Worm (Caenorhabditis elegans) whole organism, early embryonic: ENCODE data around the gene W03C9.6.

Source experiments
- B0310.2 ChIP-seq: sonication (generic microtip); optimal IDR thresholded peaks from 2 replicates; lab custom pipeline; 2016; ENCODE audit warnings: mild to moderate bottlenecking, missing genetic modification characterization, missing compliant biosample characterization
- F13C5.2 ChIP-seq: sonication (generic microtip); optimal IDR thresholded peaks from 2 replicates; lab custom pipeline; 2017; ENCODE audit warnings: mild to moderate bottlenecking, missing genetic modification characterization, inconsistent platforms, missing compliant biosample characterization
- aly-1 ChIP-seq: sonication (generic microtip); optimal IDR thresholded peaks from 2 replicates; lab custom pipeline; 2016; ENCODE audit warnings: missing genetic modification characterization, missing compliant biosample characterization
- ama-1 ChIP-seq: fragments of 150-350 bp; optimal IDR thresholded peaks from 2 replicates; lab custom pipeline; 2014
- ceh-13 ChIP-seq: fragments of 200-800 bp; sonication (Bioruptor generic); optimal IDR thresholded peaks from 2 replicates; lab custom pipeline; 2018; ENCODE audit warnings: mild to moderate bottlenecking, missing genetic modification characterization, missing compliant biosample characterization
- ceh-36 ChIP-seq: sonication (generic microtip); optimal IDR thresholded peaks from 2 replicates; lab custom pipeline; 2016; ENCODE audit warnings: missing genetic modification characterization, inconsistent platforms, missing compliant biosample characterization
- ets-7 ChIP-seq: sonication (generic microtip); optimal IDR thresholded peaks from 2 replicates; lab custom pipeline; 2016; ENCODE audit warnings: missing genotype, missing genetic modification characterization, missing compliant biosample characterization
- flt-1 ChIP-seq: fragments of 200-800 bp; sonication (Bioruptor generic); IDR thresholded peaks from 2 replicates; pipeline ENCODE4 v1.3.6; 2022; ENCODE audit warnings: missing genetic modification characterization, missing compliant biosample characterization
- hmbx-1 ChIP-seq: sonication (generic microtip); optimal IDR thresholded peaks from 2 replicates; lab custom pipeline; 2016; ENCODE audit warnings: mild to moderate bottlenecking, missing genetic modification characterization, missing compliant biosample characterization
- hmg-4 ChIP-seq: fragments of 200-800 bp; sonication (Bioruptor generic); optimal IDR thresholded peaks from 2 replicates; lab custom pipeline; 2018; ENCODE audit warnings: mild to moderate bottlenecking, missing genetic modification characterization, missing compliant biosample characterization
- hnd-1 ChIP-seq: sonication (generic microtip); optimal IDR thresholded peaks from 2 replicates; lab custom pipeline; 2016; ENCODE audit warnings: missing genetic modification characterization, missing compliant biosample characterization
- pes-1 ChIP-seq: fragments of 200-800 bp; sonication (Bioruptor generic); IDR thresholded peaks from 2 replicates; pipeline ENCODE4 v1.3.6; 2022; ENCODE audit warnings: missing genetic modification reagents, missing genetic modification characterization, missing compliant biosample characterization
- scrt-1 ChIP-seq: fragments of 200-800 bp; sonication (Bioruptor generic); IDR thresholded peaks from 2 replicates; pipeline ENCODE4 v1.3.6; 2022; ENCODE audit warnings: missing genetic modification characterization, missing compliant biosample characterization
- sea-1 ChIP-seq: fragments of 200-800 bp; sonication (Bioruptor generic); conservative IDR thresholded peaks from 2 replicates; pipeline ENCODE4 v1.3.6; 2022; ENCODE audit warnings: missing genetic modification characterization, missing compliant biosample characterization
- tbx-11 ChIP-seq: fragments of 200-800 bp; sonication (Bioruptor generic); IDR thresholded peaks from 2 replicates; pipeline ENCODE4 v1.3.6; 2022; ENCODE audit warnings: missing genetic modification characterization, missing compliant biosample characterization
- tbx-37 ChIP-seq: fragments of 200-800 bp; sonication (Bioruptor generic); conservative IDR thresholded peaks from 2 replicates; pipeline ENCODE4 v1.3.6; 2022; ENCODE audit warnings: missing genetic modification reagents, missing genetic modification characterization, missing compliant biosample characterization
- tra-4 ChIP-seq: sonication (generic microtip); optimal IDR thresholded peaks from 2 replicates; lab custom pipeline; 2017; ENCODE audit warnings: missing genetic modification characterization, missing compliant biosample characterization

W03C9.6 gene

DNA sequence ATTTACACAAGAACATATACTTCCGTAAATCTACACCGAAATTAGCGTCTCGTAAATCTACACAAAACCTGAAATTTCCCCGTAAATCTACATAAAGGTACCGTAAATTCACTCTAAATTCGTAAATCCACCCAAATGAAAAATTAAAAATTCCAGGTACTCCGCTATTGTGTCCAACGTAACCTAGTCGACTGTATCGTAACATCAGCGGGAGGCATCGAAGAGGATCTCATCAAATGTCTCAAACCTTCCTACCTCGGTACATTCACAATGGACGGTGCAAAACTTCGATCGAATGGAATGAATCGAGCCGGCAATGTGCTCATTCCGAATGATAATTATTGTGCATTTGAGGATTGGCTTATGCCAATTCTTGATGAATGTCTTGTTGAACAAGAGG is 40.6 kb downstream of the W03C9.6 start:
- TF ChIP-seq scrt-1 (GFP tag; lab: Robert Waterston, UW) = no peak
- no peak for TF ChIP-seq ama-1 (lab: Kevin White, UChicago)
- no peak for TF ChIP-seq flt-1 (GFP tag; lab: Robert Waterston, UW)

ce11 chrII:11998903-11999302 is 44.6 kb downstream of the W03C9.6 start, which contains the start of gene Y17G7B.23:
Y17G7B.23 (plus strand) TSS chrII:11999203.
- TF ChIP-seq hmbx-1 (no peak), tra-4 (no peak), scrt-1 (GFP tag; lab: Robert Waterston, UW) (no peak), B0310.2 (tag; lab: Kevin White, UChicago) (no peak), ama-1 (lab: Kevin White, UChicago) (no peak), aly-1 (tag; lab: Kevin White, UChicago) (no peak), hmg-4 (GFP tag; lab: Kevin White, UChicago) (no peak), ceh-13 (no peak), ceh-36 (no peak), pes-1 (no peak), ets-7 (tag; lab: Kevin White, UChicago) (no peak), hnd-1 (tag; lab: Kevin White, UChicago) (no peak), tbx-37 (no peak), flt-1 (GFP tag; lab: Robert Waterston, UW) (no peak)

DNA sequence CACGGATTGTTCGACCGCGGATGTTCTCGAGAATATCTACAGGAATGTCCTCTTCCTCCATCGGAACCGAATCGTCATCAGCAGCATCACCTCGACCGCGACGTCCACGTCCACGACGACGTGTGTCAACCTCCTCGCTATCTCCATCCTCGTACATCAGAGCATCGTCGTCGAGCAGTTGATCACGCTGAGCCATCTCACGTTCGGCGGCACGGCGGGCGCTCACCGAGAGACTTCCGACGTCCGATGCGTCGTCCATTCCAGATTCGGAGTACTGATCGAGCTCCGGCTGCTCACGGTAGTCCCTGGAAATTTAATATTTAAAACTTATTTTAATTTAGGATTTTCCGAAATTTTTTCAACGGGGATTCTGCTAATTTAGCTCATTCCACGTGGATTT is 51.7 kb downstream of the W03C9.6 start:
- TF ChIP-seq tbx-37 (no peak), ceh-13 (no peak), hmg-4 (GFP tag; lab: Kevin White, UChicago) (no peak), ets-7 (tag; lab: Kevin White, UChicago) (no peak)

ce11 chrII:12006575-12007098 is 52.3 kb downstream of the W03C9.6 start, which contains the start of gene mcm-2:
mcm-2 (minus strand) TSS chrII:12006625.
- TF ChIP-seq ets-7 (tag; lab: Kevin White, UChicago) (no peak), sea-1 (GFP tag; lab: Robert Waterston, UW) (no peak), F13C5.2 (tag; lab: Kevin White, UChicago) (no peak), hmg-4 (GFP tag; lab: Kevin White, UChicago) (no peak), pes-1 (no peak), flt-1 (GFP tag; lab: Robert Waterston, UW) (no peak), ceh-36 (no peak), tbx-11 (GFP tag; lab: Robert Waterston, UW) (no peak)

- no peak for TF ChIP-seq tbx-37
- no peak for TF ChIP-seq tbx-11 (GFP tag; lab: Robert Waterston, UW)
- no peak for TF ChIP-seq pes-1
- no peak for TF ChIP-seq scrt-1 (GFP tag; lab: Robert Waterston, UW)
- no peak for TF ChIP-seq tra-4
Measured at ce11 chrII:12008772-12009171, 54.5 kb downstream of the W03C9.6 start, which contains the start of gene glb-29. glb-29 (plus strand) TSS chrII:12009072.
